Worm (Caenorhabditis elegans): ENCODE data around the gene Y57G11C.1147.
"Not testable (repeated sequence)": the region's sequence is repeated elsewhere in the genome, so short reads cannot be mapped to it uniquely, and the experiment has no call there.

DNA sequence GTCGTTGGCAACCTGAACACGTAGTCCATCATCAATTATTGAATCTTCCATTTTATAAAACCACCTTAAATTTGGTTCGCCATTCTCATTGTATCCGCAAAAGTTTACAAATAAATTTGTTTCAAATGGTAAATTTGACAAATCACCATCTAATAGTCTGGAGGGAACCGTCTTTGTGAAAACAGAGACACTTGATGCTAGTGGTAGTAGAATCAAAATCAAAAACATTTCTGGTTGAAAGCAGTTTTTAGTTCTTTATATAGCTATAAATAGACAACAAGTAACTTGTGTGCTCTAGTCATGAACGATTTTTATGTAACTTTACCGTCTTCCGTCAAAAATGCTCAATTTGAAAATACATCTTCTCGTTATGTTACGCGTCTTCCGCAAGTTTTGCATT lies 45.7 kb upstream of the Y57G11C.1147 start, which contains the start of gene Y57G11C.20:
- not testable (repeated sequence) for TF ChIP-seq him-1, dao-5, W03F9.2 (tag; optimal IDR thresholded peaks at IDR 0.05)
